Fruit fly (Drosophila melanogaster): Measurements from ENCODE around the gene Fntb.
A peak's percentile ranks its signal among the peaks of the same experiment; 100 is the strongest.

Fntb gene

dm6 chr3R:16403023-16403733 is 29.6 kb upstream of the Fntb start, which contains the start of gene ss (continued):
- TF ChIP-seq Jarid2 (GFP tag; optimal IDR thresholded peaks at IDR 0.05), result peak; percentile 67
- no peak for TF ChIP-seq Usf (GFP tag; optimal IDR thresholded peaks at IDR 0.05)
- TF ChIP-seq Hr39 (optimal IDR thresholded peaks at IDR 0.05), result peak; percentile 97
- TF ChIP-seq CG15601 (tag; optimal IDR thresholded peaks at IDR 0.05), result no peak
- no peak for TF ChIP-seq CG3995 (GFP tag; optimal IDR thresholded peaks at IDR 0.05)
- TF ChIP-seq Hr78 (GFP tag; optimal IDR thresholded peaks at IDR 0.05), result no peak
- no peak for TF ChIP-seq ase (GFP tag; IDR thresholded peaks at IDR 0.05)
- TF ChIP-seq zfh2 (GFP tag; optimal IDR thresholded peaks at IDR 0.05), result no peak
- TF ChIP-seq CG34422 (GFP tag; IDR thresholded peaks at IDR 0.05), result no peak
- TF ChIP-seq slou (GFP tag; optimal IDR thresholded peaks at IDR 0.05), result no peak
- TF ChIP-seq pita (GFP tag; optimal IDR thresholded peaks at IDR 0.05), result no peak
- TF ChIP-seq CG6765 (GFP tag; optimal IDR thresholded peaks at IDR 0.05), result no peak
- TF ChIP-seq aop (GFP tag; IDR thresholded peaks at IDR 0.05), result no peak
- no peak for TF ChIP-seq Elba2 (GFP tag; optimal IDR thresholded peaks at IDR 0.05)
- no peak for TF ChIP-seq Meics (GFP tag; optimal IDR thresholded peaks at IDR 0.05)
- no peak for TF ChIP-seq Lpt (GFP tag; optimal IDR thresholded peaks at IDR 0.05)
- no peak for TF ChIP-seq ham (GFP tag; IDR thresholded peaks at IDR 0.05)
- peak; percentile 65 for TF ChIP-seq CG4360 (GFP tag; IDR thresholded peaks at IDR 0.05)
- TF ChIP-seq gt (GFP tag; IDR thresholded peaks at IDR 0.05), result no peak
- no peak for TF ChIP-seq CG10321 (GFP tag; IDR thresholded peaks at IDR 0.05)
- TF ChIP-seq CG3847 (GFP tag; IDR thresholded peaks at IDR 0.05), result no peak
- no peak for TF ChIP-seq NC2α (GFP tag; optimal IDR thresholded peaks at IDR 0.05)
- no peak for TF ChIP-seq Atf6 (GFP tag; IDR thresholded peaks at IDR 0.05)
- no peak for TF ChIP-seq klu (GFP tag; IDR thresholded peaks at IDR 0.05)
- TF ChIP-seq tll (GFP tag; optimal IDR thresholded peaks at IDR 0.05), result peak; percentile 9 to 51
- no peak for TF ChIP-seq CG11695 (GFP tag; IDR thresholded peaks at IDR 0.05)
- no peak for TF ChIP-seq CG4854 (GFP tag; optimal IDR thresholded peaks at IDR 0.05)
- no peak for TF ChIP-seq CG15479 (GFP tag; optimal IDR thresholded peaks at IDR 0.05)
- no peak for TF ChIP-seq tin (GFP tag; optimal IDR thresholded peaks at IDR 0.05)
- TF ChIP-seq kni (GFP tag; optimal IDR thresholded peaks at IDR 0.05), result peak; percentile 26
- TF ChIP-seq CG15269 (tag; optimal IDR thresholded peaks at IDR 0.05), result no peak
- no peak for TF ChIP-seq CG7556 (GFP tag; optimal IDR thresholded peaks at IDR 0.05)
- TF ChIP-seq dm (GFP tag; optimal IDR thresholded peaks at IDR 0.05), result peak; percentile 6
- no peak for TF ChIP-seq sens (GFP tag)
- no peak for TF ChIP-seq CG17361 (GFP tag; IDR thresholded peaks at IDR 0.05)
- TF ChIP-seq CG7745 (tag; optimal IDR thresholded peaks at IDR 0.05), result no peak
- no peak for TF ChIP-seq CG14014 (GFP tag; IDR thresholded peaks at IDR 0.05)
- TF ChIP-seq CG9876 (GFP tag; optimal IDR thresholded peaks at IDR 0.05), result no peak
- no peak for TF ChIP-seq Fer3 (tag; optimal IDR thresholded peaks at IDR 0.05)
- no peak for TF ChIP-seq chif (GFP tag; optimal IDR thresholded peaks at IDR 0.05)
- no peak for TF ChIP-seq CG34376 (GFP tag; optimal IDR thresholded peaks at IDR 0.05)
- no peak for TF ChIP-seq bowl (GFP tag; IDR thresholded peaks at IDR 0.05)
- no peak for TF ChIP-seq Mad (GFP tag; optimal IDR thresholded peaks at IDR 0.05)
- no peak for TF ChIP-seq CG6175 (GFP tag; IDR thresholded peaks at IDR 0.05)
- no peak for TF ChIP-seq Dbx (GFP tag; IDR thresholded peaks at IDR 0.05)
- no peak for TF ChIP-seq amos (GFP tag; IDR thresholded peaks at IDR 0.05; ENCODE audit: partially characterized antibody)
- no peak for TF ChIP-seq CG1529 (GFP tag; optimal IDR thresholded peaks at IDR 0.05)
- TF ChIP-seq sc (optimal IDR thresholded peaks at IDR 0.05), result no peak
- no peak for TF ChIP-seq sc (GFP tag; optimal IDR thresholded peaks at IDR 0.05)
- TF ChIP-seq emc (GFP tag; optimal IDR thresholded peaks at IDR 0.05), result no peak
- TF ChIP-seq CG9932 (GFP tag; IDR thresholded peaks at IDR 0.05), result 0 out of 2 replicates have a peak, but pooled peaks have one; percentile 9
- TF ChIP-seq tna (GFP tag; IDR thresholded peaks at IDR 0.05; ENCODE audit: partially characterized antibody), result 0 out of 2 replicates have a peak, but pooled peaks have one; percentile 9

All from whole organism, embryonic.